Worm (Caenorhabditis elegans): Measurements from ENCODE around the gene F09C6.16.

ce11 chrV:16857977-16858479 is 51.7 kb downstream of the F09C6.16 start, which contains the start of the genes clec-31 and clec-22:
- TF ChIP-seq unc-39 (tag; optimal IDR thresholded peaks at IDR 0.05) (no peak), mdl-1 (tag; optimal IDR thresholded peaks at IDR 0.05) (no peak), unc-62 (GFP tag; optimal IDR thresholded peaks at IDR 0.05) (no peak)
